Fruit fly (Drosophila melanogaster) whole organism, embryonic: ENCODE measurements around the gene CG13481.

ENCODE experiments used
- ATbp ChIP-seq: fragments of 200-800 bp; sonication (Bioruptor generic); optimal IDR thresholded peaks from 2 replicates; lab custom pipeline; 2017; ENCODE audit warnings: missing biosample characterization, mild to moderate bottlenecking, missing genetic modification characterization, missing genetic modification reagents
- Aef1 ChIP-seq: fragments of 200-800 bp; sonication (Bioruptor generic); IDR thresholded peaks from 3 replicates; pipeline ENCODE4 v1.3.6; 2022; ENCODE audit warnings: missing biosample characterization, missing genetic modification characterization
- B-H2 ChIP-seq: fragments of 200-800 bp; sonication (Bioruptor generic); optimal IDR thresholded peaks from 2 replicates; lab custom pipeline; 2018; ENCODE audit warnings: missing biosample characterization, mild to moderate bottlenecking, missing genetic modification characterization
- Blimp-1 ChIP-seq: fragments of 200-800 bp; sonication (Bioruptor generic); optimal IDR thresholded peaks from 3 replicates; lab custom pipeline; 2018; ENCODE audit warnings: missing biosample characterization, missing genetic modification characterization, mild to moderate bottlenecking, moderate library complexity, missing genetic modification reagents
- CG10267 ChIP-seq: fragments of 200-800 bp; sonication (Bioruptor generic); optimal IDR thresholded peaks from 2 replicates; lab custom pipeline; 2018; ENCODE audit warnings: missing biosample characterization, mild to moderate bottlenecking, missing genetic modification characterization, moderate library complexity
- CG12104 ChIP-seq: fragments of 200-800 bp; sonication (Bioruptor generic); optimal IDR thresholded peaks from 3 replicates; lab custom pipeline; 2016; ENCODE audit warnings: missing biosample characterization, missing genetic modification characterization
- CG12391 ChIP-seq: fragments of 200-800 bp; sonication (Bioruptor generic); optimal IDR thresholded peaks from 3 replicates; lab custom pipeline; 2018; ENCODE audit warnings: missing biosample characterization, mild to moderate bottlenecking, missing genetic modification characterization, moderate library complexity
- CG14710 ChIP-seq: fragments of 200-800 bp; sonication (Bioruptor generic); optimal IDR thresholded peaks from 3 replicates; lab custom pipeline; 2019; ENCODE audit warnings: missing biosample characterization, mild to moderate bottlenecking, missing genetic modification characterization, moderate library complexity
- CG15514 ChIP-seq: fragments of 200-800 bp; sonication (Bioruptor generic); optimal IDR thresholded peaks from 3 replicates; lab custom pipeline; 2017; ENCODE audit warnings: missing biosample characterization, missing genetic modification characterization, mild to moderate bottlenecking, moderate library complexity, missing genetic modification reagents
- CG1647 ChIP-seq: fragments of 200-800 bp; sonication (Bioruptor generic); optimal IDR thresholded peaks from 3 replicates; lab custom pipeline; 2016; ENCODE audit warnings: missing biosample characterization, missing genetic modification characterization
- CG16815 ChIP-seq: fragments of 200-800 bp; sonication (Bioruptor generic); optimal IDR thresholded peaks from 3 replicates; lab custom pipeline; 2017; ENCODE audit warnings: missing biosample characterization, mild to moderate bottlenecking, missing genetic modification characterization
- CG17361 ChIP-seq: fragments of 200-800 bp; sonication (Bioruptor generic); IDR thresholded peaks from 3 replicates; pipeline ENCODE4 v1.3.6; 2022; ENCODE audit warnings: missing biosample characterization, missing genetic modification characterization
- CG17568 ChIP-seq: fragments of 200-800 bp; sonication (Bioruptor generic); optimal IDR thresholded peaks from 2 replicates; lab custom pipeline; 2018; ENCODE audit warnings: missing biosample characterization, mild to moderate bottlenecking, missing genetic modification characterization, moderate library complexity
- CG2120 ChIP-seq: fragments of 200-800 bp; sonication (Bioruptor generic); optimal IDR thresholded peaks from 3 replicates; lab custom pipeline; 2016; ENCODE audit warnings: missing biosample characterization, missing genetic modification characterization
- CG2199 ChIP-seq: fragments of 200-800 bp; sonication (Bioruptor generic); IDR thresholded peaks from 3 replicates; pipeline ENCODE4 v1.3.6; 2022; ENCODE audit warnings: missing biosample characterization, missing genetic modification characterization
- CG30403 ChIP-seq: fragments of 200-800 bp; sonication (Bioruptor generic); optimal IDR thresholded peaks from 3 replicates; lab custom pipeline; 2016; ENCODE audit warnings: missing biosample characterization, missing genetic modification characterization
- CG31224 ChIP-seq: fragments of 200-800 bp; sonication (Bioruptor generic); IDR thresholded peaks from 2 replicates; pipeline ENCODE4 v1.3.6; 2022; ENCODE audit warnings: missing biosample characterization, missing genetic modification characterization
- CG31365 ChIP-seq: fragments of 200-800 bp; sonication (Bioruptor generic); optimal IDR thresholded peaks from 2 replicates; lab custom pipeline; 2018; ENCODE audit warnings: missing biosample characterization, mild to moderate bottlenecking, missing genetic modification characterization
- CG32772 ChIP-seq: fragments of 200-800 bp; sonication (Bioruptor generic); IDR thresholded peaks from 2 replicates; pipeline ENCODE4 v1.3.6; 2022; ENCODE audit warnings: missing biosample characterization, missing genetic modification characterization
- CG3281 ChIP-seq: fragments of 200-800 bp; sonication (Bioruptor generic); optimal IDR thresholded peaks from 3 replicates; lab custom pipeline; 2017; ENCODE audit warnings: missing biosample characterization, mild to moderate bottlenecking, missing genetic modification characterization
- CG33213 ChIP-seq: fragments of 200-800 bp; sonication (Bioruptor generic); optimal IDR thresholded peaks from 3 replicates; lab custom pipeline; 2016; ENCODE audit warnings: missing biosample characterization, missing genetic modification characterization
- CG33557 ChIP-seq: fragments of 200-800 bp; sonication (Bioruptor generic); optimal IDR thresholded peaks from 2 replicates; lab custom pipeline; 2019; ENCODE audit warnings: missing biosample characterization, mild to moderate bottlenecking, missing genetic modification characterization, moderate library complexity
- CG4424 ChIP-seq: fragments of 200-800 bp; sonication (Bioruptor generic); optimal IDR thresholded peaks from 3 replicates; lab custom pipeline; 2016; ENCODE audit warnings: missing biosample characterization, missing genetic modification characterization
- CG6689 ChIP-seq: fragments of 200-800 bp; sonication (Bioruptor generic); IDR thresholded peaks from 2 replicates; pipeline ENCODE4 v1.3.6; 2022; ENCODE audit warnings: missing biosample characterization, missing genetic modification characterization
- CG9932 ChIP-seq: fragments of 200-800 bp; sonication (Bioruptor generic); IDR thresholded peaks from 2 replicates; pipeline ENCODE4 v1.3.6; 2022; ENCODE audit warnings: missing biosample characterization, missing genetic modification characterization
- CHES-1-like ChIP-seq: fragments of 200-800 bp; sonication (Bioruptor generic); optimal IDR thresholded peaks from 2 replicates; lab custom pipeline; 2016; ENCODE audit warnings: missing biosample characterization, missing genetic modification characterization
- Drgx ChIP-seq: fragments of 200-800 bp; sonication (Bioruptor generic); IDR thresholded peaks from 2 replicates; pipeline ENCODE4 v1.3.6; 2022; ENCODE audit warnings: missing biosample characterization, missing genetic modification characterization
- Neu2 ChIP-seq: fragments of 200-800 bp; sonication (Bioruptor generic); optimal IDR thresholded peaks from 3 replicates; lab custom pipeline; 2016; ENCODE audit warnings: missing biosample characterization, missing genetic modification characterization, borderline replicate concordance
- Ptx1 ChIP-seq: fragments of 200-800 bp; sonication (Bioruptor generic); IDR thresholded peaks from 2 replicates; pipeline ENCODE4 v1.3.6; 2022; ENCODE audit warnings: missing biosample characterization, missing genetic modification characterization
- Side ChIP-seq: fragments of 200-800 bp; sonication (Bioruptor generic); optimal IDR thresholded peaks from 2 replicates; lab custom pipeline; 2016; ENCODE audit warnings: missing biosample characterization, missing genetic modification characterization
- Sox100B ChIP-seq: fragments of 200-800 bp; sonication (Bioruptor generic); optimal IDR thresholded peaks from 3 replicates; lab custom pipeline; 2018; ENCODE audit warnings: missing biosample characterization, mild to moderate bottlenecking, missing genetic modification characterization
- TFAM ChIP-seq: fragments of 200-800 bp; sonication (Bioruptor generic); optimal IDR thresholded peaks from 2 replicates; lab custom pipeline; 2017; ENCODE audit warnings: missing biosample characterization, missing genetic modification characterization, inconsistent platforms
- Taf1 ChIP-seq: fragments of 200-800 bp; sonication (Bioruptor generic); IDR thresholded peaks from 2 replicates; pipeline ENCODE4 v1.3.6; 2022; ENCODE audit warnings: missing biosample characterization, missing genetic modification characterization
- ash1 ChIP-seq: fragments of 200-800 bp; sonication (Bioruptor generic); optimal IDR thresholded peaks from 2 replicates; lab custom pipeline; 2018; ENCODE audit warnings: missing biosample characterization, mild to moderate bottlenecking, missing genetic modification characterization
- croc ChIP-seq: fragments of 200-800 bp; sonication (Bioruptor generic); conservative IDR thresholded peaks from 3 replicates; pipeline ENCODE4 v1.3.6; 2022; ENCODE audit warnings: missing biosample characterization, missing genetic modification characterization
- danr ChIP-seq: fragments of 200-800 bp; sonication (Bioruptor generic); IDR thresholded peaks from 2 replicates; pipeline ENCODE4 v1.3.6; 2022; ENCODE audit warnings: missing biosample characterization, missing genetic modification characterization
- dmrt11E ChIP-seq: fragments of 200-800 bp; sonication (Bioruptor generic); optimal IDR thresholded peaks from 3 replicates; lab custom pipeline; 2018; ENCODE audit warnings: missing biosample characterization, mild to moderate bottlenecking, missing genetic modification characterization, moderate library complexity
- gce ChIP-seq: fragments of 200-800 bp; sonication (Bioruptor generic); IDR thresholded peaks from 3 replicates; pipeline ENCODE4 v1.3.6; 2022; ENCODE audit warnings: missing biosample characterization, missing genetic modification characterization
- gem ChIP-seq: fragments of 200-800 bp; sonication (Bioruptor generic); optimal IDR thresholded peaks from 2 replicates; lab custom pipeline; 2019; ENCODE audit warnings: missing biosample characterization, mild to moderate bottlenecking, missing genetic modification characterization, moderate library complexity
- gro ChIP-seq: fragments of 200-800 bp; sonication (Bioruptor generic); optimal IDR thresholded peaks from 2 replicates; lab custom pipeline; 2016; ENCODE audit warnings: missing biosample characterization, missing genetic modification characterization
- lab ChIP-seq: fragments of 200-800 bp; sonication (Bioruptor generic); optimal IDR thresholded peaks from 3 replicates; lab custom pipeline; 2017; ENCODE audit warnings: missing biosample characterization, missing genetic modification characterization, mild to moderate bottlenecking, moderate library complexity, missing genetic modification reagents
- lilli ChIP-seq: fragments of 200-800 bp; sonication (Bioruptor generic); optimal IDR thresholded peaks from 3 replicates; lab custom pipeline; 2016; ENCODE audit warnings: missing biosample characterization, missing genetic modification characterization
- lov ChIP-seq, 2 experiments: fragments of 200-800 bp in 1 of 2; fragments of >200 bp in 1 of 2; sonication (Bioruptor generic) in 1 of 2; IDR thresholded peaks in 1 of 2; optimal IDR thresholded peaks in 1 of 2; 2 replicates in 1 of 2; 3 replicates in 1 of 2; pipeline versions ENCODE4 v1.3.6 to Lab custom; 2017 to 2022; ENCODE audit warnings: missing biosample characterization in 1 of 2, missing genetic modification characterization in 1 of 2
- org-1 ChIP-seq: fragments of 200-800 bp; sonication (Bioruptor generic); optimal IDR thresholded peaks from 2 replicates; lab custom pipeline; 2017; ENCODE audit warnings: missing biosample characterization, missing genetic modification characterization
- pan ChIP-seq, 4 experiments: fragments of >200 bp in 3 of 4; fragments of 200-800 bp in 1 of 4; sonication (Bioruptor generic) in 1 of 4; optimal IDR thresholded peaks in 3 of 4; IDR thresholded peaks in 1 of 4; 2 replicates each; pipeline versions ENCODE4 v1.3.6 to Lab custom; 2017 to 2022; ENCODE audit warnings: missing biosample characterization in 2 of 4, missing genetic modification characterization in 2 of 4, mixed read lengths in 1 of 4
- phol ChIP-seq: fragments of 200-800 bp; sonication (Bioruptor generic); optimal IDR thresholded peaks from 3 replicates; lab custom pipeline; 2018; ENCODE audit warnings: missing biosample characterization, mild to moderate bottlenecking, missing genetic modification characterization, moderate library complexity
- ranshi ChIP-seq: fragments of 200-800 bp; sonication (Bioruptor generic); IDR thresholded peaks from 2 replicates; pipeline ENCODE4 v1.3.6; 2022; ENCODE audit warnings: missing biosample characterization, missing genetic modification characterization
- trem ChIP-seq: fragments of 200-800 bp; optimal IDR thresholded peaks from 3 replicates; lab custom pipeline; 2019; ENCODE audit warnings: missing biosample characterization, mild to moderate bottlenecking, missing genetic modification characterization, moderate library complexity
- vvl ChIP-seq: fragments of 200-800 bp; sonication (Bioruptor generic); IDR thresholded peaks from 2 replicates; pipeline ENCODE4 v1.3.6; 2022; ENCODE audit warnings: missing biosample characterization, missing genetic modification characterization
- zfh2 ChIP-seq: fragments of 200-800 bp; sonication (Bioruptor generic); optimal IDR thresholded peaks from 2 replicates; lab custom pipeline; 2016; ENCODE audit warnings: missing biosample characterization, missing genetic modification characterization

CG13481 gene

dm6 chr3L:14335880-14336279 is 33.6 kb downstream of the CG13481 start (continued):
- no peak for TF ChIP-seq dmrt11E (tag; lab: Kevin White, UChicago)
- no peak for TF ChIP-seq lov (optimal IDR thresholded peaks at IDR 0.05; lab: Kevin White, UChicago)
- TF ChIP-seq lov (GFP tag; IDR thresholded peaks at IDR 0.05; lab: Robert Waterston, UW): peak; percentile 75; the same call in 1 of the 3 replicates
- TF ChIP-seq CG15514 (GFP tag; lab: Kevin White, UChicago): peak; percentile 38
- peak; percentile 73 for TF ChIP-seq CG6689 (GFP tag; lab: Robert Waterston, UW)
- peak; percentile 76 for TF ChIP-seq CG2120
- TF ChIP-seq ash1 (GFP tag; lab: Kevin White, UChicago): no peak
- no peak for TF ChIP-seq CG31365 (tag; lab: Kevin White, UChicago)
- no peak for TF ChIP-seq TFAM (GFP tag; lab: Kevin White, UChicago)
- peak; percentile 65 for TF ChIP-seq CG3281 (GFP tag; lab: Kevin White, UChicago)
- peak; percentile 41; the same call in 1 of the 2 replicates for TF ChIP-seq danr (GFP tag; lab: Robert Waterston, UW)
- TF ChIP-seq CG10267: peak; percentile 63
- TF ChIP-seq CG12391: no peak
- peak; percentile 83 for TF ChIP-seq CG9932 (GFP tag; lab: Robert Waterston, UW)
- TF ChIP-seq gro: no peak
- peak; percentile 7 for TF ChIP-seq CG30403
- TF ChIP-seq lilli (GFP tag; lab: Kevin White, UChicago): peak; percentile 48
- peak; percentile 78 for TF ChIP-seq Taf1 (GFP tag; lab: Robert Waterston, UW)
- no peak for TF ChIP-seq CHES-1-like (GFP tag; lab: Kevin White, UChicago)
- TF ChIP-seq trem (tag; lab: Kevin White, UChicago): peak; percentile 43
- peak; percentile 40; the same call in 2 of the 3 replicates for TF ChIP-seq CG17361 (GFP tag; lab: Robert Waterston, UW)
- peak; percentile 61 for TF ChIP-seq phol
- TF ChIP-seq lab: peak; percentile 66
- TF ChIP-seq CG1647 (GFP tag; lab: Kevin White, UChicago): peak; percentile 10
- TF ChIP-seq pan (optimal IDR thresholded peaks at IDR 0.05; lab: Kevin White, UChicago): no peak
- TF ChIP-seq pan (GFP tag; optimal IDR thresholded peaks at IDR 0.05 in 1 of 2, IDR thresholded peaks at IDR 0.05 in 1 of 2): peak in 1 of 2 experiments; percentile 53
- peak; percentile 26 for TF ChIP-seq Sox100B (GFP tag; lab: Kevin White, UChicago)
- peak; percentile 56 for TF ChIP-seq CG14710 (tag; lab: Kevin White, UChicago)
- TF ChIP-seq B-H2 (GFP tag; lab: Kevin White, UChicago): no peak
- TF ChIP-seq ranshi: peak; percentile 63; the same call in 1 of the 2 replicates
- TF ChIP-seq vvl: peak; percentile 75
- TF ChIP-seq org-1 (GFP tag; lab: Kevin White, UChicago): no peak
- peak; percentile 87; the same call in 1 of the 2 replicates for TF ChIP-seq Drgx (GFP tag; lab: Robert Waterston, UW)
- no peak for TF ChIP-seq CG33557 (GFP tag; lab: Kevin White, UChicago)
- peak; percentile 65 for TF ChIP-seq Side (GFP tag; lab: Kevin White, UChicago)
- peak; percentile 23 for TF ChIP-seq CG16815 (GFP tag; lab: Kevin White, UChicago)
- TF ChIP-seq zfh2 (GFP tag; lab: Kevin White, UChicago): no peak
- peak; percentile 6 for TF ChIP-seq CG33213 (GFP tag; lab: Kevin White, UChicago)
- no peak for TF ChIP-seq Aef1 (GFP tag; lab: Robert Waterston, UW)
- peak; percentile 74 for TF ChIP-seq CG32772 (GFP tag; lab: Robert Waterston, UW)
- peak; percentile 69 for TF ChIP-seq croc
- TF ChIP-seq Ptx1 (GFP tag; lab: Robert Waterston, UW): peak; percentile 50
- TF ChIP-seq Neu2: no peak
- peak; percentile 70 for TF ChIP-seq CG4424 (GFP tag; lab: Kevin White, UChicago)
- TF ChIP-seq CG12104 (GFP tag; lab: Kevin White, UChicago): peak; percentile 21
- TF ChIP-seq ATbp (GFP tag; lab: Kevin White, UChicago): no peak
- no peak for TF ChIP-seq CG17568
- no peak for TF ChIP-seq gce
- peak; percentile 84 for TF ChIP-seq CG31224
- TF ChIP-seq Blimp-1 (GFP tag; lab: Kevin White, UChicago): peak; percentile 75
- peak; percentile 47 for TF ChIP-seq gem
- TF ChIP-seq CG2199: no peak
